Worm (Caenorhabditis elegans): ENCODE measurements around the gene odr-1.

DNA sequence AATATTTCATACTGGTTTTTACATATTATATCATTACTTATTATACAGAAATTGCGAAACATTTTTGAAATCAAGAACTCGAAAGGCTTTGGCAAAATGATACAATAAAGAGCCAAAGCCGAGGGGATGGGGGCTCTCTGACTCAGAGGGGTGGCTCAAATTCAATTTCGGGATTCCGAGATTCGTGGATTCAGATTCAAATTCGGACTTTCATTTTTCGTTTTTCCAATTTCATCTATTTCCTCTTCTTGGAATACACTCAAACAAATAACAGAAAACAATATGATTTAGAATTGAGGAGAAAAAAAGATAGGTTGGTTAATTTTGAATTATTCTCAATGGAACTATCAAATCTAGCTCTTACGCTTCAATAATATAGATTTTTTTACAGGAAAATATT is 51.7 kb downstream of the odr-1 start:
- TF ChIP-seq sem-2 (GFP tag; optimal IDR thresholded peaks at IDR 0.05) (no peak), unc-62 (GFP tag; optimal IDR thresholded peaks at IDR 0.05) (no peak), nhr-76 (tag; optimal IDR thresholded peaks at IDR 0.05) (no peak), lsy-2 (tag; optimal IDR thresholded peaks at IDR 0.05) (no peak), nhr-2 (tag; optimal IDR thresholded peaks at IDR 0.05) (no peak), sptf-1 (tag; optimal IDR thresholded peaks at IDR 0.05) (no peak), ham-2 (GFP tag; optimal IDR thresholded peaks at IDR 0.05) (no peak), snpc-4 (tag; optimal IDR thresholded peaks at IDR 0.05) (no peak), nhr-12 (tag; optimal IDR thresholded peaks at IDR 0.05) (no peak)

Data from whole organism, mixed stage, embryonic.